Worm (Caenorhabditis elegans) whole organism, early embryonic: ENCODE data around the gene Y119D3B.14.

Experiments used
- F13C5.2 ChIP-seq: sonication (generic microtip); optimal IDR thresholded peaks from 2 replicates; lab custom pipeline; 2017; ENCODE audit warnings: mild to moderate bottlenecking, missing genetic modification characterization, inconsistent platforms, missing compliant biosample characterization
- aly-1 ChIP-seq: sonication (generic microtip); optimal IDR thresholded peaks from 2 replicates; lab custom pipeline; 2016; ENCODE audit warnings: missing genetic modification characterization, missing compliant biosample characterization
- ama-1 ChIP-seq: fragments of 150-350 bp; optimal IDR thresholded peaks from 2 replicates; lab custom pipeline; 2014
- ceh-13 ChIP-seq: fragments of 200-800 bp; sonication (Bioruptor generic); optimal IDR thresholded peaks from 2 replicates; lab custom pipeline; 2018; ENCODE audit warnings: mild to moderate bottlenecking, missing genetic modification characterization, missing compliant biosample characterization
- ets-7 ChIP-seq: sonication (generic microtip); optimal IDR thresholded peaks from 2 replicates; lab custom pipeline; 2016; ENCODE audit warnings: missing genotype, missing genetic modification characterization, missing compliant biosample characterization
- flt-1 ChIP-seq: fragments of 200-800 bp; sonication (Bioruptor generic); IDR thresholded peaks from 2 replicates; pipeline ENCODE4 v1.3.6; 2022; ENCODE audit warnings: missing genetic modification characterization, missing compliant biosample characterization
- hnd-1 ChIP-seq: sonication (generic microtip); optimal IDR thresholded peaks from 2 replicates; lab custom pipeline; 2016; ENCODE audit warnings: missing genetic modification characterization, missing compliant biosample characterization
- scrt-1 ChIP-seq: fragments of 200-800 bp; sonication (Bioruptor generic); IDR thresholded peaks from 2 replicates; pipeline ENCODE4 v1.3.6; 2022; ENCODE audit warnings: missing genetic modification characterization, missing compliant biosample characterization
- tbx-11 ChIP-seq: fragments of 200-800 bp; sonication (Bioruptor generic); IDR thresholded peaks from 2 replicates; pipeline ENCODE4 v1.3.6; 2022; ENCODE audit warnings: missing genetic modification characterization, missing compliant biosample characterization

DNA sequence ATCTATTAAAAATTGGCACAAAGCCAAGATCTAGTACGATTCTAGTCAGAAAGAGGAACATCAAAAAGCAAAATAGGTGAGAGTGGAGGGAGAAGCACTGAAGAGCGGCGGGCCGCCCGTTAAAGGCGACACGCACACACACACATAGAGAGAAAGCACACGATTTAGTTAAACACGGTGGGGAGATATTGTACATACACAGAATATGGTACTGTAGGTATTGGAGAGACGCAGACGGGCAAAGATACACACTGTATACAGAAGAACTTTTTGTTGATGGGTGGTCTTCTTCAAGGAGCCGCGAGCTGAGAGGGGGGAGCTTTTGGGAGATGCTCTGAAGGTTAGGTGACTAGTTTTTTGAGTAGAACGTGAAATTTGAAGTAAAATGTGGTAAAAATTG, 32.6 kb upstream of the Y119D3B.14 start:
- TF ChIP-seq ama-1 (lab: Kevin White, UChicago): no peak
- TF ChIP-seq tbx-11 (GFP tag; lab: Robert Waterston, UW): no peak
- TF ChIP-seq hnd-1 (tag; lab: Kevin White, UChicago): no peak
- TF ChIP-seq ets-7 (tag; lab: Kevin White, UChicago): no peak
- no peak for TF ChIP-seq ceh-13 (GFP tag; lab: Kevin White, UChicago)
- no peak for TF ChIP-seq scrt-1 (GFP tag; lab: Robert Waterston, UW)
- no peak for TF ChIP-seq F13C5.2 (tag; lab: Kevin White, UChicago)
- no peak for TF ChIP-seq flt-1 (GFP tag; lab: Robert Waterston, UW)
- TF ChIP-seq aly-1 (tag; lab: Kevin White, UChicago): no peak
